Worm (Caenorhabditis elegans) whole organism, L3 larva: Measurements from ENCODE around the gene acbp-8.

ENCODE experiments used
- jun-1 ChIP-seq: fragments of 150-350 bp; optimal IDR thresholded peaks from 2 replicates; lab custom pipeline; 2014; ENCODE audit warnings: missing biosample characterization, missing genetic modification reagents, missing genetic modification characterization
- lin-39 ChIP-seq: fragments of 150-350 bp; optimal IDR thresholded peaks from 2 replicates; lab custom pipeline; 2018; ENCODE audit warnings: missing biosample characterization, missing genetic modification reagents, missing genetic modification characterization
- nhr-11 ChIP-seq: fragments of 150-350 bp; optimal IDR thresholded peaks from 2 replicates; lab custom pipeline; 2014; ENCODE audit warnings: missing biosample characterization, missing genetic modification characterization
- nhr-12 ChIP-seq: fragments of 150-350 bp; optimal IDR thresholded peaks from 2 replicates; lab custom pipeline; 2014; ENCODE audit warnings: missing biosample characterization, missing genetic modification characterization
- nhr-23 ChIP-seq: fragments of 150-350 bp; optimal IDR thresholded peaks from 2 replicates; lab custom pipeline; 2014; ENCODE audit warnings: missing biosample characterization, missing genetic modification reagents, missing genetic modification characterization
- nhr-76 ChIP-seq: fragments of 150-350 bp; sonication (generic microtip); optimal IDR thresholded peaks from 5 replicates; lab custom pipeline; 2014; ENCODE audit warnings: missing biosample characterization, missing genetic modification characterization
- pqm-1 ChIP-seq: fragments of 150-350 bp; optimal IDR thresholded peaks from 2 replicates; lab custom pipeline; 2017; ENCODE audit warnings: missing biosample characterization, missing genetic modification characterization, inconsistent platforms
- sea-2 ChIP-seq: fragments of 150-350 bp; sonication (generic microtip); optimal IDR thresholded peaks from 4 replicates; lab custom pipeline; 2014; ENCODE audit warnings: missing biosample characterization, missing genetic modification reagents, missing genetic modification characterization
- unc-62 ChIP-seq: fragments of 150-350 bp; sonication (generic microtip); optimal IDR thresholded peaks from 4 replicates; lab custom pipeline; 2014; ENCODE audit warnings: missing biosample characterization, missing genetic modification reagents, missing genetic modification characterization

DNA sequence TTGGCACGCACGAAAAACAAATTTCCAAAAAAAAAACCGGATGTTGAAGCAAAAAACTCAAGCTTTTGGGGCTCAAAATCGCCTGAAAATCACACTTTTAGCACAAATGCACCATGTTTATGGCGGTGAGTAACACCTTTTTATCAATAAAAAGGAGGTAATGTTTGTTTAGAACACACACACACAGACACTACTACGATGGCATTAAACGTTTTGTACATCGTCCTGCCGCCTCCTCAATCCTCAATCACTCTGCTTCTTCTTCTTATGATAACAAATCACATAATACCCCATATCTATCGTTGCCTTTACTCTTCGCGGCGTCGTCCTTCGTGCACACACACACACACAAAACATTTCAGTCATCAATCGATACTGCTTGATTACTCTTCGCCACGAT lies 42.6 kb upstream of the acbp-8 start, which contains the start of gene gpa-17:
- TF ChIP-seq sea-2 (GFP tag; lab: Kevin White, UChicago) (no peak), jun-1 (no peak), unc-62 (GFP tag; lab: Kevin White, UChicago) (no peak), lin-39 (tag; lab: Kevin White, UChicago) (no peak), nhr-11 (no peak), nhr-12 (tag; lab: Kevin White, UChicago) (no peak), pqm-1 (tag; lab: Kevin White, UChicago) (peak; percentile 25), nhr-76 (tag; lab: Kevin White, UChicago) (no peak), nhr-23 (tag; lab: Kevin White, UChicago) (no peak)
